Fruit fly (Drosophila melanogaster): ENCODE results near the gene PH4alphaSG1.

Gene PH4alphaSG1

DNA sequence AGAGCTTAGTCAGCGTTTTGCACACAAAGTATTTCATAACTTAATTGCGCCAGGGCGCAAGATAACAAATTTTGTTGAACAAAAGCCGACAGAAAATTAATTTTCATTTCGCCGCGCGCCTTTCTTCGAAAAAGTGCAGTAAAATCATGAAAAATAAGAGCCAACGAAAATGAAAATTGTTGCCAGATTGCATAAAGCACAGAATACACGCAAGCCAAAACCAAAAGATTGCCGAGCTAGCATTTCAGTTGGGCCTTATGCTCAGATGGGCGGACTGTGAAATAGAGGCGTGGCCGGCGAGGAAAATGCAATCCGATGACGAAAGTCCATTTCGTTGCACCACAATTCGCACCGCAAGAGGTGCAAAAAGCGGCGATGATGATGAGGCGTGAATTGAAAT is 34.8 kb downstream of the PH4alphaSG1 start:
- TF ChIP-seq fd102C (GFP tag; optimal IDR thresholded peaks at IDR 0.05) (no peak), B-H2 (GFP tag; optimal IDR thresholded peaks at IDR 0.05) (no peak), Xrp1 (GFP tag; IDR thresholded peaks at IDR 0.05) (no peak), emc (GFP tag; optimal IDR thresholded peaks at IDR 0.05) (no peak), CG5245 (GFP tag; optimal IDR thresholded peaks at IDR 0.05) (no peak)

- TF ChIP-seq psq (GFP tag; optimal IDR thresholded peaks at IDR 0.05) = no peak
- peak; percentile 72 for TF ChIP-seq Elba2 (GFP tag; optimal IDR thresholded peaks at IDR 0.05)
- peak; percentile 29 for TF ChIP-seq stwl (tag; optimal IDR thresholded peaks at IDR 0.05)
- no peak for TF ChIP-seq Eip74EF (GFP tag; optimal IDR thresholded peaks at IDR 0.05)
- peak; percentile 100 for TF ChIP-seq insv (GFP tag; optimal IDR thresholded peaks at IDR 0.05)
- peak; percentile 1 for TF ChIP-seq CG14710 (tag; optimal IDR thresholded peaks at IDR 0.05)
- TF ChIP-seq tll (GFP tag; optimal IDR thresholded peaks at IDR 0.05) = peak in 1 of 2 experiments; percentile 36
- peak; percentile 91 for TF ChIP-seq zen (tag; optimal IDR thresholded peaks at IDR 0.05)
- no peak for TF ChIP-seq CG3995 (GFP tag; optimal IDR thresholded peaks at IDR 0.05)
- peak; percentile 27 for TF ChIP-seq trem (tag; optimal IDR thresholded peaks at IDR 0.05)
- TF ChIP-seq CTCF (GFP tag; optimal IDR thresholded peaks at IDR 0.05) = peak; percentile 54
- peak; percentile 44 for TF ChIP-seq sens (GFP tag)
- no peak for TF ChIP-seq CG10654 (GFP tag; optimal IDR thresholded peaks at IDR 0.05)
- TF ChIP-seq pita (GFP tag; optimal IDR thresholded peaks at IDR 0.05) = peak; percentile 78
- TF ChIP-seq Meics (GFP tag; optimal IDR thresholded peaks at IDR 0.05) = no peak
These were observed 38.4 kb downstream of the PH4alphaSG1 start for dm6 chr3R:30467062-30467461.

dm6 chr3R:30466515-30466914 is 38.9 kb downstream of the PH4alphaSG1 start:
- TF ChIP-seq z (GFP tag; IDR thresholded peaks at IDR 0.05) (0 out of 3 replicates have a peak, but pooled peaks have one; percentile 30), Pdp1 (GFP tag; optimal IDR thresholded peaks at IDR 0.05) (peak in 1 of 2 experiments; percentile 95), CG8478 (optimal IDR thresholded peaks at IDR 0.05) (no peak), sd (tag; optimal IDR thresholded peaks at IDR 0.05) (peak; percentile 10), cg (GFP tag; optimal IDR thresholded peaks at IDR 0.05) (peak; percentile 46), CG15514 (GFP tag; optimal IDR thresholded peaks at IDR 0.05) (peak; percentile 4), chinmo (GFP tag; IDR thresholded peaks at IDR 0.05; ENCODE audit: partially characterized antibody) (0 out of 4 replicates have a peak, but pooled peaks have one; percentile 28), tll (GFP tag; optimal IDR thresholded peaks at IDR 0.05) (peak in 1 of 2 experiments; percentile 31), ato (GFP tag; IDR thresholded peaks at IDR 0.05; ENCODE audit: partially characterized antibody) (peak; percentile 33; the same call in 1 of the 2 replicates), onecut (GFP tag; IDR thresholded peaks at IDR 0.05) (0 out of 2 replicates have a peak, but pooled peaks have one; percentile 7), twi (tag; optimal IDR thresholded peaks at IDR 0.05) (peak; percentile 30), vvl (GFP tag; IDR thresholded peaks at IDR 0.05) (0 out of 2 replicates have a peak, but pooled peaks have one; percentile 15), crol (GFP tag; IDR thresholded peaks at IDR 0.05) (peak; percentile 75), Sox102F (GFP tag; optimal IDR thresholded peaks at IDR 0.05) (no peak), chm (GFP tag; IDR thresholded peaks at IDR 0.05) (0 out of 2 replicates have a peak, but pooled peaks have one; percentile 27), Hmx (GFP tag; optimal IDR thresholded peaks at IDR 0.05) (no peak)

- no peak for TF ChIP-seq CG15601 (tag; optimal IDR thresholded peaks at IDR 0.05)
- TF ChIP-seq gsb-n (tag; optimal IDR thresholded peaks at IDR 0.05) = peak; percentile 78
- TF ChIP-seq CG14667 (GFP tag; IDR thresholded peaks at IDR 0.05) = no peak
- peak; percentile 3 for TF ChIP-seq wek (GFP tag; optimal IDR thresholded peaks at IDR 0.05)
- TF ChIP-seq CG3163 (GFP tag; optimal IDR thresholded peaks at IDR 0.05) = peak; percentile 99
- TF ChIP-seq CG11695 (GFP tag; IDR thresholded peaks at IDR 0.05) = 0 out of 3 replicates have a peak, but pooled peaks have one; percentile 21
- peak; percentile 64 for TF ChIP-seq gcm (GFP tag; optimal IDR thresholded peaks at IDR 0.05)
- TF ChIP-seq Opbp (GFP tag; IDR thresholded peaks at IDR 0.05; ENCODE audit: partially characterized antibody) = 0 out of 3 replicates have a peak, but pooled peaks have one; percentile 22
- peak; percentile 8 for TF ChIP-seq CG7987 (GFP tag; optimal IDR thresholded peaks at IDR 0.05)
- TF ChIP-seq crp (GFP tag; optimal IDR thresholded peaks at IDR 0.05) = peak; percentile 20 to 84
- peak; percentile 45 for TF ChIP-seq Fer1 (GFP tag; optimal IDR thresholded peaks at IDR 0.05)
These were observed 39.5 kb downstream of the PH4alphaSG1 start, which contains the start of gene PH4alphaEFB for dm6 chr3R:30465775-30466494. Gene PH4alphaEFB (plus strand): TSS chr3R:30466050.
